Worm (Caenorhabditis elegans) whole organism, late embryonic: Measurements from ENCODE around the gene C49A9.3.

ENCODE experiments used
- dmd-4 ChIP-seq: sonication (generic microtip); optimal IDR thresholded peaks from 2 replicates; lab custom pipeline; 2016; ENCODE audit warnings: borderline replicate concordance, missing genetic modification characterization, missing compliant biosample characterization
- ets-4 ChIP-seq: sonication (generic microtip); optimal IDR thresholded peaks from 2 replicates; lab custom pipeline; 2016; ENCODE audit warnings: missing genetic modification characterization, missing compliant biosample characterization
- lin-11 ChIP-seq: fragments of 200-800 bp; sonication (Bioruptor generic); optimal IDR thresholded peaks from 2 replicates; lab custom pipeline; 2018; ENCODE audit warnings: mild to moderate bottlenecking, missing genetic modification characterization, missing compliant biosample characterization
- nfya-1 ChIP-seq: sonication (generic microtip); optimal IDR thresholded peaks from 2 replicates; lab custom pipeline; 2017; ENCODE audit warnings: missing genetic modification characterization, mild to moderate bottlenecking, missing compliant biosample characterization, antibody characterized with exemption, moderate library complexity
- odd-2 ChIP-seq: sonication (generic microtip); optimal IDR thresholded peaks from 2 replicates; lab custom pipeline; 2017; ENCODE audit warnings: antibody characterized with exemption, mild to moderate bottlenecking, missing genetic modification characterization, missing compliant biosample characterization
- pat-9 ChIP-seq: fragments of 200-800 bp; sonication (Bioruptor generic); optimal IDR thresholded peaks from 2 replicates; lab custom pipeline; 2018; ENCODE audit warnings: mild to moderate bottlenecking, missing genetic modification characterization, moderate library complexity, missing compliant biosample characterization
- pha-4 ChIP-seq: fragments of 150-350 bp; optimal IDR thresholded peaks from 2 replicates; lab custom pipeline; 2018; ENCODE audit warnings: missing biosample characterization, missing genetic modification reagents, missing genetic modification characterization
- unc-55 ChIP-seq: sonication (generic microtip); optimal IDR thresholded peaks from 2 replicates; lab custom pipeline; 2017; ENCODE audit warnings: missing biosample characterization, missing genetic modification reagents, missing genetic modification characterization

ce11 chrIV:6269346-6269745 is 47.5 kb downstream of the C49A9.3 start, which contains the start of gene srv-30:
- TF ChIP-seq dmd-4 (tag; lab: Kevin White, UChicago) (no peak), odd-2 (no peak), nfya-1 (tag; lab: Kevin White, UChicago) (no peak), pha-4 (no peak), unc-55 (GFP tag; lab: Kevin White, UChicago) (no peak), pat-9 (tag; lab: Kevin White, UChicago) (no peak), lin-11 (no peak), ets-4 (tag; lab: Kevin White, UChicago) (no peak)
